Comparison of ENCODE assay signal across 1 fruit fly cellular context in genomic region chr2L:8071112-8071976, dm6.
A peak's percentile ranks its signal among the peaks of the same experiment; 100 is the strongest.
TF ChIP-seq lines count a peak whose summit lies in the region.

Gene poe (minus strand): TSS chr2L:8071624.

TF ChIP-seq in whole organism, embryonic, 481 proteins besides CTCF, POLR2A, EP300 and RAD21 (continued from another document and continues in another):
- TF ChIP-seq CG10654 (GFP tag; optimal IDR thresholded peaks at IDR 0.05; lab: Kevin White, UChicago) (peak; percentile 54), CG6689 (GFP tag; IDR thresholded peaks at IDR 0.05; lab: Robert Waterston, UW) (peak; percentile 74), mam (GFP tag; optimal IDR thresholded peaks at IDR 0.05; lab: Kevin White, UChicago) (no peak), sug (tag; optimal IDR thresholded peaks at IDR 0.05; lab: Kevin White, UChicago) (no peak), CG3995 (GFP tag; optimal IDR thresholded peaks at IDR 0.05; lab: Kevin White, UChicago) (peak; percentile 9), CrebB (tag; optimal IDR thresholded peaks at IDR 0.05; lab: Kevin White, UChicago) (peak; percentile 63), CG8290 (GFP tag; optimal IDR thresholded peaks at IDR 0.05; lab: Kevin White, UChicago) (no peak), CG8290 (tag; optimal IDR thresholded peaks at IDR 0.05; lab: Kevin White, UChicago) (no peak), CG4328 (GFP tag; optimal IDR thresholded peaks at IDR 0.05; lab: Kevin White, UChicago) (no peak), CG9215 (GFP tag; IDR thresholded peaks at IDR 0.05; lab: Robert Waterston, UW) (peak; percentile 30; the same call in 1 of the 2 replicates), NFAT (GFP tag; IDR thresholded peaks at IDR 0.05; lab: Robert Waterston, UW) (peak; percentile 35; the same call in 1 of the 2 replicates), CG12071 (GFP tag; optimal IDR thresholded peaks at IDR 0.05; lab: Kevin White, UChicago) (no peak), GATAe (GFP tag; conservative IDR thresholded peaks at IDR 0.05; lab: Robert Waterston, UW) (no peak), CG30403 (GFP tag; optimal IDR thresholded peaks at IDR 0.05; lab: Kevin White, UChicago) (peak; percentile 47), CG6765 (GFP tag; optimal IDR thresholded peaks at IDR 0.05; lab: Kevin White, UChicago) (peak; percentile 29), Gsc (GFP tag; IDR thresholded peaks at IDR 0.05; lab: Robert Waterston, UW) (no peak), CG4404 (GFP tag; IDR thresholded peaks at IDR 0.05; lab: Robert Waterston, UW) (no peak), pzg (GFP tag; optimal IDR thresholded peaks at IDR 0.05; lab: Kevin White, UChicago) (peak; percentile 82), CG2202 (tag; optimal IDR thresholded peaks at IDR 0.05; lab: Kevin White, UChicago) (peak; percentile 4), Ets97D (GFP tag; optimal IDR thresholded peaks at IDR 0.05; lab: Kevin White, UChicago) (peak; percentile 20), sqz (GFP tag; optimal IDR thresholded peaks at IDR 0.05; lab: Kevin White, UChicago) (peak; percentile 99), sisA (GFP tag; IDR thresholded peaks at IDR 0.05; lab: Robert Waterston, UW) (no peak), ara (GFP tag; IDR thresholded peaks at IDR 0.05; lab: Robert Waterston, UW) (peak; percentile 61), corto (GFP tag; optimal IDR thresholded peaks at IDR 0.05; lab: Kevin White, UChicago) (no peak), CG8388 (GFP tag; optimal IDR thresholded peaks at IDR 0.05; lab: Kevin White, UChicago) (no peak), HmgZ (tag; optimal IDR thresholded peaks at IDR 0.05; lab: Kevin White, UChicago) (peak; percentile 64), cg (GFP tag; optimal IDR thresholded peaks at IDR 0.05; lab: Kevin White, UChicago) (no peak), Opbp (GFP tag; IDR thresholded peaks at IDR 0.05; lab: Robert Waterston, UW; ENCODE audit: partially characterized antibody) (peak; percentile 6; the same call in 1 of the 3 replicates), cas (GFP tag; IDR thresholded peaks at IDR 0.05; lab: Robert Waterston, UW) (no peak), ftz-f1 (GFP tag; optimal IDR thresholded peaks at IDR 0.05; lab: Kevin White, UChicago) (no peak), tap (tag; optimal IDR thresholded peaks at IDR 0.05; lab: Kevin White, UChicago) (no peak), CG12236 (GFP tag; optimal IDR thresholded peaks at IDR 0.05; lab: Kevin White, UChicago) (no peak), Dll (GFP tag; IDR thresholded peaks at IDR 0.05; lab: Robert Waterston, UW; ENCODE audit: partially characterized antibody) (peak; percentile 31; the same call in 1 of the 4 replicates), CG14050 (GFP tag; IDR thresholded peaks at IDR 0.05; lab: Robert Waterston, UW) (no peak), PHDP (tag; optimal IDR thresholded peaks at IDR 0.05; lab: Kevin White, UChicago) (no peak), lab (GFP tag; optimal IDR thresholded peaks at IDR 0.05; lab: Kevin White, UChicago) (no peak), Med (GFP tag; lab: Kevin White, UChicago) (no peak), yki (optimal IDR thresholded peaks at IDR 0.05; lab: Kevin White, UChicago) (no peak), CG34224 (GFP tag; IDR thresholded peaks at IDR 0.05; lab: Robert Waterston, UW; ENCODE audit: partially characterized antibody) (peak; percentile 22; the same call in 2 of the 3 replicates), CG32767 (GFP tag; IDR thresholded peaks at IDR 0.05; lab: Robert Waterston, UW) (0 out of 2 replicates have a peak, but pooled peaks have one; percentile 31), ham (GFP tag; IDR thresholded peaks at IDR 0.05; lab: Robert Waterston, UW) (no peak), pum (GFP tag; optimal IDR thresholded peaks at IDR 0.05; lab: Kevin White, UChicago) (no peak), CG8924 (tag; optimal IDR thresholded peaks at IDR 0.05; lab: Kevin White, UChicago) (peak; percentile 78), CG15696 (tag; optimal IDR thresholded peaks at IDR 0.05; lab: Kevin White, UChicago) (peak; percentile 42), fru (optimal IDR thresholded peaks at IDR 0.05; lab: Kevin White, UChicago) (no peak), CG13296 (GFP tag; optimal IDR thresholded peaks at IDR 0.05; lab: Kevin White, UChicago) (no peak), Oli (tag; optimal IDR thresholded peaks at IDR 0.05; lab: Kevin White, UChicago) (peak; percentile 23), vnd (GFP tag; IDR thresholded peaks at IDR 0.05; lab: Robert Waterston, UW; ENCODE audit: partially characterized antibody) (no peak), Ada2b (GFP tag; IDR thresholded peaks at IDR 0.05; lab: Robert Waterston, UW) (peak; percentile 24; the same call in 1 of the 2 replicates), HLH4C (GFP tag; IDR thresholded peaks at IDR 0.05; lab: Robert Waterston, UW; ENCODE audit: partially characterized antibody) (peak; percentile 39; the same call in 2 of the 3 replicates), lmd (GFP tag; IDR thresholded peaks at IDR 0.05; lab: Robert Waterston, UW) (peak; percentile 57), CG4707 (GFP tag; optimal IDR thresholded peaks at IDR 0.05; lab: Kevin White, UChicago) (peak; percentile 29), CG9876 (GFP tag; optimal IDR thresholded peaks at IDR 0.05; lab: Kevin White, UChicago) (no peak), hbn (GFP tag; IDR thresholded peaks at IDR 0.05; lab: Robert Waterston, UW; ENCODE audit: partially characterized antibody) (no peak), CG18476 (GFP tag; optimal IDR thresholded peaks at IDR 0.05; lab: Kevin White, UChicago) (no peak), CG12155 (GFP tag; optimal IDR thresholded peaks at IDR 0.05; lab: Kevin White, UChicago) (no peak), dm (GFP tag; optimal IDR thresholded peaks at IDR 0.05; lab: Kevin White, UChicago) (no peak), fd3F (GFP tag; optimal IDR thresholded peaks at IDR 0.05; lab: Kevin White, UChicago) (no peak), CG9609 (GFP tag; optimal IDR thresholded peaks at IDR 0.05; lab: Kevin White, UChicago) (no peak), ase (GFP tag; IDR thresholded peaks at IDR 0.05; lab: Robert Waterston, UW) (peak; percentile 63), CG15601 (tag; optimal IDR thresholded peaks at IDR 0.05; lab: Kevin White, UChicago) (no peak), CG7271 (tag; optimal IDR thresholded peaks at IDR 0.05; lab: Kevin White, UChicago) (peak; percentile 11), CG11456 (GFP tag; IDR thresholded peaks at IDR 0.05; lab: Robert Waterston, UW) (0 out of 3 replicates have a peak, but pooled peaks have one; percentile 33), CG5180 (GFP tag; optimal IDR thresholded peaks at IDR 0.05; lab: Kevin White, UChicago) (no peak), Dfd (GFP tag; optimal IDR thresholded peaks at IDR 0.05; lab: Kevin White, UChicago) (no peak), kah (GFP tag; optimal IDR thresholded peaks at IDR 0.05; lab: Kevin White, UChicago) (peak; percentile 22), dan (GFP tag; IDR thresholded peaks at IDR 0.05; lab: Robert Waterston, UW) (no peak), D (optimal IDR thresholded peaks at IDR 0.05; lab: Kevin White, UChicago) (no peak), D (GFP tag; optimal IDR thresholded peaks at IDR 0.05; lab: Kevin White, UChicago) (no peak), ranshi (GFP tag; IDR thresholded peaks at IDR 0.05; lab: Robert Waterston, UW) (peak; percentile 28; the same call in 1 of the 2 replicates), bigmax (GFP tag; optimal IDR thresholded peaks at IDR 0.05; lab: Kevin White, UChicago) (no peak), NC2β (GFP tag; optimal IDR thresholded peaks at IDR 0.05; lab: Kevin White, UChicago) (peak; percentile 9), dmrt11E (tag; optimal IDR thresholded peaks at IDR 0.05; lab: Kevin White, UChicago) (peak; percentile 44), CG7786 (GFP tag; optimal IDR thresholded peaks at IDR 0.05; lab: Kevin White, UChicago) (no peak), bsh (GFP tag; optimal IDR thresholded peaks at IDR 0.05; lab: Kevin White, UChicago) (peak in 1 of 2 experiments; percentile 35), CG11695 (GFP tag; IDR thresholded peaks at IDR 0.05; lab: Robert Waterston, UW) (peak; percentile 60; the same call in 2 of the 3 replicates), chn (GFP tag; optimal IDR thresholded peaks at IDR 0.05; lab: Kevin White, UChicago) (no peak), CG17359 (tag; optimal IDR thresholded peaks at IDR 0.05; lab: Kevin White, UChicago) (peak; percentile 56), Dad (GFP tag; optimal IDR thresholded peaks at IDR 0.05; lab: Kevin White, UChicago) (no peak), CG14667 (GFP tag; IDR thresholded peaks at IDR 0.05; lab: Robert Waterston, UW) (no peak), ac (GFP tag; optimal IDR thresholded peaks at IDR 0.05; lab: Kevin White, UChicago) (no peak), pho (GFP tag; optimal IDR thresholded peaks at IDR 0.05; lab: Kevin White, UChicago) (no peak), gcm (GFP tag; optimal IDR thresholded peaks at IDR 0.05; lab: Kevin White, UChicago) (no peak), chinmo (GFP tag; IDR thresholded peaks at IDR 0.05; lab: Robert Waterston, UW; ENCODE audit: partially characterized antibody) (0 out of 4 replicates have a peak, but pooled peaks have one; percentile 29), CG6854 (GFP tag; optimal IDR thresholded peaks at IDR 0.05; lab: Kevin White, UChicago) (no peak), Nf-YB (GFP tag; optimal IDR thresholded peaks at IDR 0.05; lab: Kevin White, UChicago) (peak; percentile 52), CG12219 (GFP tag; optimal IDR thresholded peaks at IDR 0.05; lab: Kevin White, UChicago) (no peak), CG32532 (GFP tag; IDR thresholded peaks at IDR 0.05; lab: Robert Waterston, UW) (peak; percentile 76), sob (GFP tag; IDR thresholded peaks at IDR 0.05; lab: Robert Waterston, UW) (no peak), schlank (tag; optimal IDR thresholded peaks at IDR 0.05; lab: Kevin White, UChicago) (no peak), CG10209 (GFP tag; optimal IDR thresholded peaks at IDR 0.05; lab: Kevin White, UChicago) (peak; percentile 51), grau (tag; optimal IDR thresholded peaks at IDR 0.05; lab: Kevin White, UChicago) (no peak), Bgb (GFP tag; IDR thresholded peaks at IDR 0.05; lab: Robert Waterston, UW; ENCODE audit: partially characterized antibody) (no peak), ewg (GFP tag; optimal IDR thresholded peaks at IDR 0.05; lab: Kevin White, UChicago) (no peak), vvl (GFP tag; IDR thresholded peaks at IDR 0.05; lab: Robert Waterston, UW) (peak; percentile 88), kay (GFP tag; optimal IDR thresholded peaks at IDR 0.05; lab: Kevin White, UChicago) (peak; percentile 15), maf-S (GFP tag; optimal IDR thresholded peaks at IDR 0.05; lab: Kevin White, UChicago) (no peak), Camta (GFP tag; optimal IDR thresholded peaks at IDR 0.05; lab: Kevin White, UChicago) (no peak), CG4617 (GFP tag; optimal IDR thresholded peaks at IDR 0.05; lab: Kevin White, UChicago; ENCODE audit: borderline replicate concordance) (peak; percentile 57), CG17802 (tag; optimal IDR thresholded peaks at IDR 0.05; lab: Kevin White, UChicago) (no peak), ash1 (GFP tag; optimal IDR thresholded peaks at IDR 0.05; lab: Kevin White, UChicago) (no peak), btn (GFP tag; optimal IDR thresholded peaks at IDR 0.05; lab: Kevin White, UChicago) (no peak), CG9797 (GFP tag; optimal IDR thresholded peaks at IDR 0.05; lab: Kevin White, UChicago) (peak; percentile 75), CG4424 (GFP tag; optimal IDR thresholded peaks at IDR 0.05; lab: Kevin White, UChicago) (peak; percentile 44), Rfx (GFP tag; IDR thresholded peaks at IDR 0.05; lab: Robert Waterston, UW) (peak; percentile 66), CG3163 (GFP tag; optimal IDR thresholded peaks at IDR 0.05; lab: Kevin White, UChicago) (no peak), Fer1 (GFP tag; optimal IDR thresholded peaks at IDR 0.05; lab: Kevin White, UChicago) (no peak), Aef1 (GFP tag; IDR thresholded peaks at IDR 0.05; lab: Robert Waterston, UW) (peak; percentile 39; the same call in 1 of the 3 replicates), phol (tag; optimal IDR thresholded peaks at IDR 0.05; lab: Kevin White, UChicago) (peak; percentile 53), Hand (GFP tag; optimal IDR thresholded peaks at IDR 0.05; lab: Kevin White, UChicago) (no peak), zen (tag; optimal IDR thresholded peaks at IDR 0.05; lab: Kevin White, UChicago) (peak; percentile 77), CG16779 (GFP tag; IDR thresholded peaks at IDR 0.05; lab: Robert Waterston, UW) (no peak), CG1602 (GFP tag; optimal IDR thresholded peaks at IDR 0.05; lab: Kevin White, UChicago) (peak; percentile 38), jigr1 (GFP tag; IDR thresholded peaks at IDR 0.05; lab: Robert Waterston, UW) (no peak), Dp (GFP tag; optimal IDR thresholded peaks at IDR 0.05; lab: Kevin White, UChicago) (peak; percentile 20), lov (optimal IDR thresholded peaks at IDR 0.05; lab: Kevin White, UChicago) (no peak), lov (GFP tag; IDR thresholded peaks at IDR 0.05; lab: Robert Waterston, UW) (no peak), rib (GFP tag; IDR thresholded peaks at IDR 0.05; lab: Robert Waterston, UW) (no peak), CG4730 (GFP tag; IDR thresholded peaks at IDR 0.05; lab: Robert Waterston, UW) (peak; percentile 39; the same call in 1 of the 2 replicates), CG13775 (GFP tag; optimal IDR thresholded peaks at IDR 0.05; lab: Kevin White, UChicago) (peak; percentile 28), CG13624 (GFP tag; optimal IDR thresholded peaks at IDR 0.05; lab: Kevin White, UChicago) (no peak), stc (GFP tag; IDR thresholded peaks at IDR 0.05; lab: Robert Waterston, UW) (peak; percentile 68), ap (GFP tag; IDR thresholded peaks at IDR 0.05; lab: Robert Waterston, UW) (no peak), CG4854 (GFP tag; optimal IDR thresholded peaks at IDR 0.05; lab: Kevin White, UChicago) (no peak), zfh2 (GFP tag; optimal IDR thresholded peaks at IDR 0.05; lab: Kevin White, UChicago) (no peak), MESR4 (GFP tag; optimal IDR thresholded peaks at IDR 0.05; lab: Kevin White, UChicago) (peak; percentile 80), CG3838 (GFP tag; optimal IDR thresholded peaks at IDR 0.05; lab: Kevin White, UChicago) (no peak), tgo (GFP tag; IDR thresholded peaks at IDR 0.05; lab: Robert Waterston, UW) (peak; percentile 73), CG15073 (GFP tag; optimal IDR thresholded peaks at IDR 0.05; lab: Kevin White, UChicago) (no peak), esg (GFP tag; conservative IDR thresholded peaks at IDR 0.05; lab: Robert Waterston, UW) (0 out of 2 replicates have a peak, but pooled peaks have one; percentile 27), pan (optimal IDR thresholded peaks at IDR 0.05; lab: Kevin White, UChicago) (no peak), pan (GFP tag; optimal IDR thresholded peaks at IDR 0.05 in 1 of 2, IDR thresholded peaks at IDR 0.05 in 1 of 2) (peak in 1 of 2 experiments; percentile 73), Xbp1 (GFP tag; optimal IDR thresholded peaks at IDR 0.05; lab: Kevin White, UChicago) (no peak)
